Worm (Caenorhabditis elegans) whole organism, late embryonic: Measurements from ENCODE around the gene F56D2.2.

Experiments used
- C08G9.2 ChIP-seq: sonication (generic microtip); optimal IDR thresholded peaks from 2 replicates; lab custom pipeline; 2016; ENCODE audit warnings: mild to moderate bottlenecking, missing genetic modification characterization, moderate library complexity, missing compliant biosample characterization
- C38D4.7 ChIP-seq: fragments of 200-800 bp; sonication (Bioruptor generic); optimal IDR thresholded peaks from 2 replicates; lab custom pipeline; 2018; ENCODE audit warnings: mild to moderate bottlenecking, missing genetic modification characterization, moderate library complexity, missing compliant biosample characterization
- K09A11.1 ChIP-seq: sonication (generic microtip); optimal IDR thresholded peaks from 2 replicates; lab custom pipeline; 2017; ENCODE audit warnings: antibody characterized with exemption, mild to moderate bottlenecking, missing genetic modification characterization, missing compliant biosample characterization; ENCODE audit not compliant: insufficient read depth
- T23F11.4 ChIP-seq: fragments of 200-800 bp; sonication (Bioruptor generic); optimal IDR thresholded peaks from 2 replicates; lab custom pipeline; 2018; ENCODE audit warnings: mild to moderate bottlenecking, missing genetic modification characterization, missing compliant biosample characterization
- Y22D7AL.16 ChIP-seq: sonication (generic microtip); optimal IDR thresholded peaks from 2 replicates; lab custom pipeline; 2016; ENCODE audit warnings: missing genetic modification characterization, missing compliant biosample characterization
- ahr-1 ChIP-seq: sonication (generic microtip); optimal IDR thresholded peaks from 2 replicates; lab custom pipeline; 2016; ENCODE audit warnings: missing genetic modification characterization, missing compliant biosample characterization
- ceh-14 ChIP-seq: sonication (generic microtip); optimal IDR thresholded peaks from 2 replicates; lab custom pipeline; 2016; ENCODE audit warnings: missing genotype, missing genetic modification characterization, missing compliant biosample characterization
- ceh-18 ChIP-seq: sonication (generic microtip); optimal IDR thresholded peaks from 2 replicates; lab custom pipeline; 2016; ENCODE audit warnings: missing genetic modification characterization, missing compliant biosample characterization
- ceh-19 ChIP-seq: fragments of 200-800 bp; sonication (Bioruptor generic); optimal IDR thresholded peaks from 2 replicates; lab custom pipeline; 2018; ENCODE audit warnings: mild to moderate bottlenecking, missing genetic modification characterization, missing compliant biosample characterization
- ceh-24 ChIP-seq: sonication (generic microtip); optimal IDR thresholded peaks from 2 replicates; lab custom pipeline; 2016; ENCODE audit warnings: mild to moderate bottlenecking, missing genetic modification characterization, missing compliant biosample characterization
- ceh-31 ChIP-seq: sonication (generic microtip); optimal IDR thresholded peaks from 2 replicates; lab custom pipeline; 2016; ENCODE audit warnings: missing genetic modification characterization, missing compliant biosample characterization
- ceh-34 ChIP-seq: sonication (generic microtip); optimal IDR thresholded peaks from 2 replicates; lab custom pipeline; 2016; ENCODE audit warnings: mild to moderate bottlenecking, missing genetic modification characterization, missing compliant biosample characterization
- ceh-45 ChIP-seq: fragments of 200-800 bp; sonication (Bioruptor generic); IDR thresholded peaks from 2 replicates; pipeline ENCODE4 v1.3.6; 2022; ENCODE audit warnings: missing genetic modification reagents, missing genetic modification characterization, missing compliant biosample characterization
- ceh-6 ChIP-seq: fragments of 200-800 bp; sonication (Bioruptor generic); optimal IDR thresholded peaks from 2 replicates; lab custom pipeline; 2018; ENCODE audit warnings: mild to moderate bottlenecking, missing genetic modification characterization, missing compliant biosample characterization
- ceh-9 ChIP-seq: sonication (generic microtip); optimal IDR thresholded peaks from 2 replicates; lab custom pipeline; 2016; ENCODE audit warnings: mild to moderate bottlenecking, missing genetic modification characterization, inconsistent platforms, missing compliant biosample characterization
- elt-4 ChIP-seq: sonication (generic microtip); optimal IDR thresholded peaks from 2 replicates; lab custom pipeline; 2016; ENCODE audit warnings: missing genetic modification characterization, missing compliant biosample characterization
- fax-1 ChIP-seq: sonication (generic microtip); optimal IDR thresholded peaks from 2 replicates; lab custom pipeline; 2016; ENCODE audit warnings: missing genotype, missing genetic modification characterization, missing compliant biosample characterization
- fkh-6 ChIP-seq: sonication (generic microtip); optimal IDR thresholded peaks from 2 replicates; lab custom pipeline; 2016; ENCODE audit warnings: missing genetic modification characterization, missing compliant biosample characterization
- gmeb-2 ChIP-seq: sonication (generic microtip); optimal IDR thresholded peaks from 2 replicates; lab custom pipeline; 2016; ENCODE audit warnings: missing genetic modification characterization, inconsistent platforms, missing compliant biosample characterization
- hlh-13 ChIP-seq: fragments of 200-800 bp; sonication (Bioruptor generic); optimal IDR thresholded peaks from 2 replicates; lab custom pipeline; 2018; ENCODE audit warnings: mild to moderate bottlenecking, missing genetic modification characterization, missing compliant biosample characterization
- hlh-30 ChIP-seq: sonication (generic microtip); optimal IDR thresholded peaks from 2 replicates; lab custom pipeline; 2017; ENCODE audit warnings: antibody characterized with exemption, missing genetic modification characterization, missing compliant biosample characterization; ENCODE audit not compliant: insufficient read depth
- hlh-8 ChIP-seq: sonication (generic microtip); optimal IDR thresholded peaks from 2 replicates; lab custom pipeline; 2016; ENCODE audit warnings: missing genotype, missing genetic modification characterization, missing compliant biosample characterization
- madf-2 ChIP-seq: sonication (generic microtip); optimal IDR thresholded peaks from 2 replicates; lab custom pipeline; 2017; ENCODE audit warnings: missing genetic modification characterization, missing compliant biosample characterization
- nfya-1 ChIP-seq: sonication (generic microtip); optimal IDR thresholded peaks from 2 replicates; lab custom pipeline; 2017; ENCODE audit warnings: missing genetic modification characterization, mild to moderate bottlenecking, missing compliant biosample characterization, antibody characterized with exemption, moderate library complexity
- npax-4 ChIP-seq: sonication (generic microtip); optimal IDR thresholded peaks from 2 replicates; lab custom pipeline; 2016; ENCODE audit warnings: missing genetic modification characterization, missing compliant biosample characterization
- odd-2 ChIP-seq: sonication (generic microtip); optimal IDR thresholded peaks from 2 replicates; lab custom pipeline; 2017; ENCODE audit warnings: antibody characterized with exemption, mild to moderate bottlenecking, missing genetic modification characterization, missing compliant biosample characterization
- pag-3 ChIP-seq: sonication (generic microtip); optimal IDR thresholded peaks from 2 replicates; lab custom pipeline; 2016; ENCODE audit warnings: missing compliant biosample characterization, missing genetic modification characterization, borderline replicate concordance
- pat-9 ChIP-seq: fragments of 200-800 bp; sonication (Bioruptor generic); optimal IDR thresholded peaks from 2 replicates; lab custom pipeline; 2018; ENCODE audit warnings: mild to moderate bottlenecking, missing genetic modification characterization, moderate library complexity, missing compliant biosample characterization
- pax-1 ChIP-seq: fragments of 150-350 bp; optimal IDR thresholded peaks from 2 replicates; lab custom pipeline; 2014; ENCODE audit warnings: missing biosample characterization, missing genetic modification characterization
- pha-2 ChIP-seq: sonication (generic microtip); optimal IDR thresholded peaks from 2 replicates; lab custom pipeline; 2017; ENCODE audit warnings: mild to moderate bottlenecking, missing genetic modification characterization, missing compliant biosample characterization
- pros-1 ChIP-seq: fragments of 150-350 bp; optimal IDR thresholded peaks from 2 replicates; lab custom pipeline; 2014; ENCODE audit warnings: missing biosample characterization, missing genetic modification reagents, missing genetic modification characterization
- sox-4 ChIP-seq: sonication (generic microtip); optimal IDR thresholded peaks from 2 replicates; lab custom pipeline; 2017; ENCODE audit warnings: mild to moderate bottlenecking, missing genetic modification characterization, inconsistent platforms, missing compliant biosample characterization
- tbx-7 ChIP-seq: sonication (generic microtip); optimal IDR thresholded peaks from 2 replicates; lab custom pipeline; 2016; ENCODE audit warnings: missing genotype, missing genetic modification characterization, missing compliant biosample characterization
- ttx-3 ChIP-seq: sonication (generic microtip); optimal IDR thresholded peaks from 2 replicates; lab custom pipeline; 2016; ENCODE audit warnings: missing genetic modification reagents, missing genetic modification characterization, missing compliant biosample characterization
- unc-42 ChIP-seq: sonication (generic microtip); optimal IDR thresholded peaks from 2 replicates; lab custom pipeline; 2016; ENCODE audit warnings: missing genotype, missing genetic modification characterization, missing compliant biosample characterization
- unc-86 ChIP-seq: sonication (generic microtip); optimal IDR thresholded peaks from 2 replicates; lab custom pipeline; 2016; ENCODE audit warnings: missing genetic modification characterization, missing compliant biosample characterization
- ztf-16 ChIP-seq: sonication (generic microtip); optimal IDR thresholded peaks from 2 replicates; lab custom pipeline; 2017; ENCODE audit warnings: missing genetic modification characterization, missing compliant biosample characterization

Gene F56D2.2

DNA sequence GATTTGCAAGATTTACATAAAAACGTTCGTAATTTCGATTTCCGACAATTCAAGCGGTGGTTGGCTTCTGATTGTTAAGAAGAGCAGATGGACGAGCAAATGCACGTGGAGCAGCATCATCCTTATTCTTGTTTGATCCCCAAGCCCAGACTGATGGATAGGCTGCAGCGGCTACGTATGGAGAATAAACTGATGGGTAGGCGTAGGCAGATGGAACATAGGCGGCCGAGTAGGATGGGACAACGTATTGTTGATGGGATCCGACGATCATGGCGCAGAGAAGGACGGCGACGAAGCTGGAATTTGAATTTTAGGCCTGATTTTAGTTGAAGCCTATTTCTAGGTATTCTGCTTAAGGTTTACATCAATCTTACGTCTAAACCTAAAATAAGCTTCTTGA is 18.8 kb upstream of the F56D2.2 start:
- TF ChIP-seq Y22D7AL.16 (tag; lab: Kevin White, UChicago): no peak
- no peak for TF ChIP-seq elt-4 (tag; lab: Kevin White, UChicago)
- no peak for TF ChIP-seq hlh-30
- TF ChIP-seq madf-2: no peak
- TF ChIP-seq fkh-6: no peak
- no peak for TF ChIP-seq K09A11.1 (tag; lab: Kevin White, UChicago)
- TF ChIP-seq ztf-16 (tag; lab: Kevin White, UChicago): no peak
- TF ChIP-seq ceh-24 (tag; lab: Kevin White, UChicago): no peak
- TF ChIP-seq hlh-13 (GFP tag; lab: Kevin White, UChicago): no peak
- TF ChIP-seq unc-42 (tag; lab: Kevin White, UChicago): no peak
- TF ChIP-seq ceh-9: no peak
- TF ChIP-seq ceh-31 (tag; lab: Kevin White, UChicago): no peak
- no peak for TF ChIP-seq T23F11.4 (GFP tag; lab: Kevin White, UChicago)
- no peak for TF ChIP-seq ceh-6
- TF ChIP-seq sox-4: no peak

DNA sequence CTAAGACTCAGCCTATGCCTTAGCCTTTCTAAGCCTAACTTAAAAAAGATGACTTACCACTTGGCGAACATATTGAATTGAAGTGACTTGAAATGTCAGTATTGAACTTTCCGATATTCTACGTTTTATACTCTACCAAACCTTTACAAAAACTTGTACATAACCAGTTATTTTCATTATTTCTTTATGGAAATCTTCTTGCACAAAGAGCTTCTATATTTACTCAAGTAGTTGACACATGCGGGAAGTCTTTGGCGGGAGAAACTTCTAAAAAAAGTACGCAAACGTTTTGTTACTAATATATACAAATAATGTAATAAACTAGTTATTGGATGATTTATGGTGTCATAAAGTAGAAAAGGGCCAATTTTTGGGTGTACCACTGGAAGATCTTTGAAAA is 18.4 kb upstream of the F56D2.2 start, which contains the start of gene nspb-12:
nspb-12 (minus strand) TSS at position 101 of the 400 bp plus-strand sequence.
- TF ChIP-seq ahr-1 (no peak), nfya-1 (no peak), tbx-7 (tag; lab: Kevin White, UChicago) (no peak), ceh-34 (tag; lab: Kevin White, UChicago) (no peak), hlh-8 (tag; lab: Kevin White, UChicago) (no peak), T23F11.4 (GFP tag; lab: Kevin White, UChicago) (no peak), npax-4 (tag; lab: Kevin White, UChicago) (no peak)

DNA sequence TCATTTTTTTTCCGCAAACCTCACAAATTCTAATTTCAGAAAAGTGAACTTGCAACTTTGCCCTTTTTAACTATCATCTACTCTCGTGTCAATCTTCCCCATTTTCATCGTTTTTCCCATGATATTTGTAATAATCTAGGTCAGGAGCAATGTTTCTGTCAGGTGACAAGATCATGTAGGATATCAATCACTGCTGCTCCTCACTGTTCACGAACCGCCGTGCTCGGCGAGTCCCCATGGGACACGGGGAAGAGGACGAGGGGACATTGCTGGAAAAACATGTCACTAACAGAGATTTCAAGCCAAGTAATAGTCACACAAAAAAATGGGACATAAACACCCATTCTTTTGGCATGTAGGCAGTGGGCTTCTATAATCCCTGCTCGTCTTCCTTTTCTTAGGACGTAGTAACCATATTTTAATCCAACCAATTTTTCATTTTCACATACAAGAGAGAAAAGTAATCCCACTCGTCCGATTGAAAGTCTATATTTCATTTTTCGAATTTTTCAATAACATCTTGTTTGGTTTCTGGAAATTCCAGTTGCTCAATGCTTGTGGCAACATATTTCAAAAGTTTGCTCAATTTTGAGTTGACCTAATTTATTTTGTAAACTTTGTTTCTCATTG is 16.1 kb upstream of the F56D2.2 start:
- TF ChIP-seq pha-2 (tag; lab: Kevin White, UChicago) (no peak), sox-4 (no peak), fax-1 (tag; lab: Kevin White, UChicago) (no peak), ceh-18 (tag; lab: Kevin White, UChicago) (no peak), odd-2 (tag; lab: Kevin White, UChicago) (no peak), pat-9 (tag; lab: Kevin White, UChicago) (no peak), ceh-31 (tag; lab: Kevin White, UChicago) (no peak), fkh-6 (no peak)

DNA sequence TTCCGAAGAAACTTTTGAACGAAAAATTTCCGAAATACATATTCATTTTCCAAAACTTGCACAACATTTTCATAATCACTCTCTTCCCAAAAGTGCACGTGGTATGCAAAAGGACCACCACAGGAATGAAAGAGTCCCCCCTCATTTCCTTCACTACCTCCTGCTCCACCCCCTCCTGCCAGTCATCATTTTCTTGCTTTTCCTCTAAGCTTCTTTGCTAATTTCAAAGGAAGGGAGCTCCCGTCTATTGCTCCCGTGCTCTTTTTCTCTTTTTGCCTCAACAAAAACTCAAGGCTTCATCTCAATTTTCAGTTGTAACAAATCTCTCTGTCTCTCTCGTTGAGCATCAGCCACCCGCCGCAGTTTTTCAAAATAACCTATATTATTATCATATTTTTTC is 14.3 kb upstream of the F56D2.2 start:
- no peak for TF ChIP-seq pax-1 (tag; lab: Kevin White, UChicago)
- no peak for TF ChIP-seq C38D4.7 (GFP tag; lab: Kevin White, UChicago)
- no peak for TF ChIP-seq ttx-3 (tag; lab: Kevin White, UChicago)
- no peak for TF ChIP-seq C08G9.2 (tag; lab: Kevin White, UChicago)
- TF ChIP-seq tbx-7 (tag; lab: Kevin White, UChicago): no peak
- TF ChIP-seq Y22D7AL.16 (tag; lab: Kevin White, UChicago): no peak
- TF ChIP-seq unc-86 (tag; lab: Kevin White, UChicago): no peak
- TF ChIP-seq ceh-45 (GFP tag; lab: Robert Waterston, UW): no peak
- TF ChIP-seq K09A11.1 (tag; lab: Kevin White, UChicago): no peak
- no peak for TF ChIP-seq ceh-24 (tag; lab: Kevin White, UChicago)
- no peak for TF ChIP-seq odd-2 (tag; lab: Kevin White, UChicago)
- no peak for TF ChIP-seq elt-4 (tag; lab: Kevin White, UChicago)
- TF ChIP-seq ceh-14 (tag; lab: Kevin White, UChicago): no peak
- TF ChIP-seq gmeb-2: no peak
- TF ChIP-seq ceh-19 (GFP tag; lab: Kevin White, UChicago): no peak
- TF ChIP-seq pag-3 (tag; lab: Kevin White, UChicago): no peak
- no peak for TF ChIP-seq pros-1 (tag; lab: Kevin White, UChicago)
